Fruit fly (Drosophila melanogaster): ENCODE results near the gene Tmf.

The Tmf gene

DNA sequence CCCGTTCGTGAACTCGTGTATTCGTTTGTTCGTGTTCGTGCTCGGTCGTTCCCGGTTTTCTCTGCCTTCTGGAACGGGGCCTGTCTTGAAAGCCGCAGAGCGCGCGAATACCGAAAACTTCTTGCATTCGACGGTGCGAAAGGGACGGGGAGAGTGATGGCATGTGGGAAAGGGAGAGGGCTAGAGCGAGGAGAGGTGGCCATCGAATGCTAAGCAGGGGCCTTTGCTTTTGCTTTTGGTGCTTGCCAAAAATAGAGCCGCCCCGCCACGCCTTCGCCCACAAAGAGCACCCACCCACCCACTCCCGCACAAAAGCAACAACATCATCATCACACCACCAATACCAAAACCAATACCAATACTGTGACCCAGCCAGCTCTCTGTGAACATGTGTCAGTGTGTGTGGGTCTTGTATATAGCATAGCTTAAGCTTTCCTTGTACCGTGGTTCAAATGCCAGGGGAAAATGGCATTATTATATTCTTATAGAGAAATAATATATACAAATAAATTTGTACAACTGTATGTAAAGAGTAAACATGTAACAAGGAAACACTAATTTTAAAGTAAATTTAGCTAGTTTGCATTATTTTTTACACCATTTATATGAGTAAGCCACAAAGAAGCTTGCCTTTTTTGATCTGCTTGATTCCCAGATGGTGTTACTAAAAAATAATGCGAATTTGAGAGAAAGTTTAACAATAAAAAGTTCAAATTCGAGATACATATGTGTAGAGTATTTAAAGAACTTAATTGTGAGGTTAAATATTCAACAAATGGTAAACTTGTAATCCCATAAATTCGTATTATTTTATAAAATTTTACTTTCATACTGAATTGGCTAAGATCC, 23.3 kb downstream of the Tmf start, which contains the start of gene CG14434 (continued):
- TF ChIP-seq CG2678 (tag; optimal IDR thresholded peaks at IDR 0.05) (peak; percentile 92), Nf-YB (GFP tag; optimal IDR thresholded peaks at IDR 0.05) (peak; percentile 73), CG14050 (GFP tag; IDR thresholded peaks at IDR 0.05) (peak; percentile 31; the same call in 2 of the 3 replicates), CG10209 (GFP tag; optimal IDR thresholded peaks at IDR 0.05) (peak; percentile 78), CG13123 (GFP tag; optimal IDR thresholded peaks at IDR 0.05) (peak; percentile 30), maf-S (GFP tag; optimal IDR thresholded peaks at IDR 0.05) (no peak), dmrt99B (tag; optimal IDR thresholded peaks at IDR 0.05) (peak; percentile 88), CG11695 (GFP tag; IDR thresholded peaks at IDR 0.05) (peak; percentile 72; the same call in 2 of the 3 replicates), chn (GFP tag; optimal IDR thresholded peaks at IDR 0.05) (peak; percentile 55), fd102C (GFP tag; optimal IDR thresholded peaks at IDR 0.05) (no peak), slbo (GFP tag; IDR thresholded peaks at IDR 0.05) (peak; percentile 50), ewg (GFP tag; optimal IDR thresholded peaks at IDR 0.05) (peak; percentile 61), CG9817 (tag; optimal IDR thresholded peaks at IDR 0.05) (peak; percentile 36), pros (GFP tag; optimal IDR thresholded peaks at IDR 0.05) (no peak), wek (GFP tag; optimal IDR thresholded peaks at IDR 0.05) (no peak), Hsf (GFP tag; optimal IDR thresholded peaks at IDR 0.05) (peak; percentile 74), tx (GFP tag; optimal IDR thresholded peaks at IDR 0.05) (peak; percentile 44), CG12155 (GFP tag; optimal IDR thresholded peaks at IDR 0.05) (peak; percentile 40), ro (GFP tag; IDR thresholded peaks at IDR 0.05) (no peak), Lhr (GFP tag; optimal IDR thresholded peaks at IDR 0.05) (peak; percentile 39), phol (tag; optimal IDR thresholded peaks at IDR 0.05) (peak; percentile 88), stwl (tag; optimal IDR thresholded peaks at IDR 0.05) (no peak), H2.0 (GFP tag; IDR thresholded peaks at IDR 0.05) (peak; percentile 28; the same call in 1 of the 2 replicates), D (optimal IDR thresholded peaks at IDR 0.05) (no peak), D (GFP tag; optimal IDR thresholded peaks at IDR 0.05) (peak; percentile 92), so (GFP tag; IDR thresholded peaks at IDR 0.05) (peak; percentile 45; the same call in 1 of the 3 replicates), sr (GFP tag; IDR thresholded peaks at IDR 0.05) (peak; percentile 45; the same call in 1 of the 3 replicates), CG17802 (tag; optimal IDR thresholded peaks at IDR 0.05) (no peak), BtbVII (GFP tag; optimal IDR thresholded peaks at IDR 0.05) (peak; percentile 78), slp2 (GFP tag; optimal IDR thresholded peaks at IDR 0.05) (peak; percentile 56), CG3995 (GFP tag; optimal IDR thresholded peaks at IDR 0.05) (peak; percentile 34), tll (GFP tag; optimal IDR thresholded peaks at IDR 0.05) (no peak), HLH4C (GFP tag; IDR thresholded peaks at IDR 0.05; ENCODE audit: partially characterized antibody) (no peak), CG14965 (GFP tag; optimal IDR thresholded peaks at IDR 0.05; ENCODE audit: borderline replicate concordance) (no peak), crc (GFP tag; optimal IDR thresholded peaks at IDR 0.05) (peak; percentile 57), CG15269 (tag; optimal IDR thresholded peaks at IDR 0.05) (peak; percentile 81), Gug (GFP tag; IDR thresholded peaks at IDR 0.05) (peak; percentile 49; the same call in 3 of the 4 replicates), CG4404 (GFP tag; IDR thresholded peaks at IDR 0.05) (peak; percentile 49), CG34422 (GFP tag; IDR thresholded peaks at IDR 0.05) (peak; percentile 69; the same call in 2 of the 3 replicates), cad (GFP tag; optimal IDR thresholded peaks at IDR 0.05) (no peak), CG2889 (GFP tag; IDR thresholded peaks at IDR 0.05) (no peak; the same call in 2 of the 3 replicates), CG3838 (GFP tag; optimal IDR thresholded peaks at IDR 0.05) (peak; percentile 40), kay (GFP tag; optimal IDR thresholded peaks at IDR 0.05) (peak; percentile 60), CG2199 (GFP tag; IDR thresholded peaks at IDR 0.05) (no peak), Oli (tag; optimal IDR thresholded peaks at IDR 0.05) (peak; percentile 91), PHDP (tag; optimal IDR thresholded peaks at IDR 0.05) (peak; percentile 71), CG10979 (tag; optimal IDR thresholded peaks at IDR 0.05) (peak; percentile 87), ci (GFP tag; IDR thresholded peaks at IDR 0.05) (no peak; the same call in 2 of the 3 replicates)

Measured in whole organism, embryonic.